Worm (Caenorhabditis elegans): ENCODE results near the gene F09G8.7.

F09G8.7 gene

ce11 chrIII:8305304-8305703 lies 37.1 kb upstream of the F09G8.7 start:
- no peak for TF ChIP-seq hlh-1 (tag; optimal IDR thresholded peaks at IDR 0.05)
- no peak for TF ChIP-seq elt-1 (tag; optimal IDR thresholded peaks at IDR 0.05; ENCODE audit: borderline replicate concordance, insufficient read depth)

DNA sequence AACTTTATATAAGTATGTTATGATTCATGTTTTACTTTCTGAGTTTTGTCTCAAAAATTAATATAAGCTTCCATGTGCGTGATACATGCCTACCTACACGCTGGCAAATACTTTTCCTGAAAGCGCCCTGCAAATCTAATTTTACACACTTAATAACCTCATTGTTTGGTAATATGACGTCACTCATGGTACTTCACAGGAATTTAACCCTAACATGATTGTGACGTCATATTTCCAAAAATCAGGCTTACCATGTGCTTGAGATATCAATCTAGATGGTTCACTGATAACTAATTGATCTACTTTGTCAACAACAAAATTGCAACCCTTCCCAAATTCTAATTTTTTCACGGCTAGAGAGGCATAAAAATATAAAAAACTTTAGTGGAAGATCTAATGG lies 35.3 kb upstream of the F09G8.7 start:
- TF ChIP-seq unc-120 (tag; optimal IDR thresholded peaks at IDR 0.05; ENCODE audit: poor library complexity, severe bottlenecking) (no peak), ceh-83 (GFP tag; optimal IDR thresholded peaks at IDR 0.05) (no peak), mab-5 (tag; optimal IDR thresholded peaks at IDR 0.05) (no peak), zip-8 (tag; optimal IDR thresholded peaks at IDR 0.05) (peak; percentile 95)

- TF ChIP-seq ces-1 (GFP tag; optimal IDR thresholded peaks at IDR 0.05) = peak; percentile 54
- TF ChIP-seq snpc-4 (tag; optimal IDR thresholded peaks at IDR 0.05) = no peak
- no peak for TF ChIP-seq sem-2 (GFP tag; optimal IDR thresholded peaks at IDR 0.05)
- no peak for TF ChIP-seq nhr-237 (tag; optimal IDR thresholded peaks at IDR 0.05)
- no peak for TF ChIP-seq elt-1 (tag; optimal IDR thresholded peaks at IDR 0.05; ENCODE audit: borderline replicate concordance, insufficient read depth)
- TF ChIP-seq unc-120 (tag; optimal IDR thresholded peaks at IDR 0.05; ENCODE audit: poor library complexity, severe bottlenecking) = no peak
- peak; percentile 8 for TF ChIP-seq cnd-1 (tag; optimal IDR thresholded peaks at IDR 0.05)
- no peak for TF ChIP-seq lsy-2 (tag; optimal IDR thresholded peaks at IDR 0.05)
- TF ChIP-seq unc-39 (tag; optimal IDR thresholded peaks at IDR 0.05) = no peak
- no peak for TF ChIP-seq M03D4.4 (tag; optimal IDR thresholded peaks at IDR 0.05)
- no peak for TF ChIP-seq flh-1 (GFP tag; optimal IDR thresholded peaks at IDR 0.05)
- TF ChIP-seq ceh-83 (GFP tag; optimal IDR thresholded peaks at IDR 0.05) = peak; percentile 65
- peak; percentile 15 for TF ChIP-seq mls-2 (tag; optimal IDR thresholded peaks at IDR 0.05)
- no peak for TF ChIP-seq ceh-43 (GFP tag; optimal IDR thresholded peaks at IDR 0.05)
- TF ChIP-seq ceh-39 (tag; optimal IDR thresholded peaks at IDR 0.05) = no peak
- no peak for TF ChIP-seq elt-3 (tag; optimal IDR thresholded peaks at IDR 0.05)
- no peak for TF ChIP-seq drap-1 (GFP tag; optimal IDR thresholded peaks at IDR 0.05)
- no peak for TF ChIP-seq nhr-12 (tag; optimal IDR thresholded peaks at IDR 0.05)
- TF ChIP-seq pha-4 (tag; optimal IDR thresholded peaks at IDR 0.05) = peak; percentile 27
- TF ChIP-seq tbx-8 (GFP tag; optimal IDR thresholded peaks at IDR 0.05) = no peak
- no peak for TF ChIP-seq bed-3 (GFP tag; optimal IDR thresholded peaks at IDR 0.05)
Observed at ce11 chrIII:8300860-8301396, 32.8 kb upstream of the F09G8.7 start.

DNA sequence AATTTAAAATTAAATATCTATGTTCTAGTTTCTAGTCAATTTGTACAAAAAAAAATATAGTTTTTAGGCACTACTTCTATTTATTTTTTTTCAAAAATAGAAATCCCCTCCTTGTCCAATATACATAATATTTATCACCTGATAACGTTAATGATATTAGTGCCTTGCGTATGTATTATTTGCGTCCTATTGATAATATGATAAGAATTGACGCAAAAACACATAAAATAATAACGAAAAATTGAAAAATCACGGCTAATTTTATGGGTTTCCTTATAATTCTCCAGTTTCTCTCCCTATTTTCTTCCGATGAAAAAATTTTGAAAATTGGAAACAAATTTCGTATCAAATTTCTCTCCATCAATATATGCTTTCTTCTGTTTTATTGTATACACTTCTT lies 31.6 kb upstream of the F09G8.7 start:
- TF ChIP-seq M03D4.4 (tag; optimal IDR thresholded peaks at IDR 0.05) (no peak), sem-2 (GFP tag; optimal IDR thresholded peaks at IDR 0.05) (no peak), mls-2 (tag; optimal IDR thresholded peaks at IDR 0.05) (no peak), drap-1 (GFP tag; optimal IDR thresholded peaks at IDR 0.05) (no peak), snpc-4 (tag; optimal IDR thresholded peaks at IDR 0.05) (no peak), elt-3 (tag; optimal IDR thresholded peaks at IDR 0.05) (no peak), elt-1 (tag; optimal IDR thresholded peaks at IDR 0.05; ENCODE audit: borderline replicate concordance, insufficient read depth) (no peak), nhr-237 (tag; optimal IDR thresholded peaks at IDR 0.05) (no peak), mep-1 (tag; optimal IDR thresholded peaks at IDR 0.05) (no peak), lin-13 (tag; optimal IDR thresholded peaks at IDR 0.05) (no peak), nhr-28 (tag; optimal IDR thresholded peaks at IDR 0.05) (no peak), ztf-11 (tag; optimal IDR thresholded peaks at IDR 0.05) (no peak), bed-3 (GFP tag; optimal IDR thresholded peaks at IDR 0.05) (no peak), ceh-83 (GFP tag; optimal IDR thresholded peaks at IDR 0.05) (no peak), sptf-1 (tag; optimal IDR thresholded peaks at IDR 0.05) (no peak), ceh-43 (GFP tag; optimal IDR thresholded peaks at IDR 0.05) (no peak), zip-8 (tag; optimal IDR thresholded peaks at IDR 0.05) (no peak), lin-32 (GFP tag; optimal IDR thresholded peaks at IDR 0.05) (no peak), nhr-2 (tag; optimal IDR thresholded peaks at IDR 0.05) (no peak)

ce11 chrIII:8299078-8299587 lies 31.0 kb upstream of the F09G8.7 start:
- TF ChIP-seq cnd-1 (tag; optimal IDR thresholded peaks at IDR 0.05) (no peak), ces-1 (GFP tag; optimal IDR thresholded peaks at IDR 0.05) (peak; percentile 58), hlh-1 (tag; optimal IDR thresholded peaks at IDR 0.05) (peak; percentile 97), sptf-1 (tag; optimal IDR thresholded peaks at IDR 0.05) (no peak), unc-62 (GFP tag; optimal IDR thresholded peaks at IDR 0.05) (peak; percentile 84), unc-39 (tag; optimal IDR thresholded peaks at IDR 0.05) (no peak), unc-120 (tag; optimal IDR thresholded peaks at IDR 0.05; ENCODE audit: poor library complexity, severe bottlenecking) (peak; percentile 37), ceh-43 (GFP tag; optimal IDR thresholded peaks at IDR 0.05) (no peak)

Measured in whole organism, mixed stage, embryonic.